Worm (Caenorhabditis elegans): ENCODE data around the gene ethe-1.

ethe-1 gene

ce11 chrIV:9485040-9485439, 23.5 kb downstream of the ethe-1 start, which contains the start of gene gadr-2:
TSS of gene gadr-2 (minus strand) at chrIV:9485140.
- TF ChIP-seq nhr-237 (tag; optimal IDR thresholded peaks at IDR 0.05) (no peak), ceh-82 (tag; optimal IDR thresholded peaks at IDR 0.05) (no peak), ztf-1 (GFP tag; conservative IDR thresholded peaks at IDR 0.05) (no peak), lin-11 (tag; optimal IDR thresholded peaks at IDR 0.05) (no peak), unc-62 (GFP tag; optimal IDR thresholded peaks at IDR 0.05) (no peak), nhr-11 (tag; optimal IDR thresholded peaks at IDR 0.05) (no peak)

ce11 chrIV:9480936-9481335, 27.6 kb downstream of the ethe-1 start, which contains the start of gene cng-3:
TSS of gene cng-3 (minus strand) at chrIV:9481037.
- no peak for TF ChIP-seq sma-3 (GFP tag; optimal IDR thresholded peaks at IDR 0.05)
- no peak for TF ChIP-seq C34F6.9 (tag; optimal IDR thresholded peaks at IDR 0.05)
- TF ChIP-seq lin-11 (tag; optimal IDR thresholded peaks at IDR 0.05): no peak
- TF ChIP-seq nhr-11 (tag; optimal IDR thresholded peaks at IDR 0.05): no peak
- TF ChIP-seq dmd-4 (tag; optimal IDR thresholded peaks at IDR 0.05): no peak
- no peak for TF ChIP-seq ztf-11 (tag; optimal IDR thresholded peaks at IDR 0.05)
- no peak for TF ChIP-seq ztf-1 (GFP tag; conservative IDR thresholded peaks at IDR 0.05)
- TF ChIP-seq R02D3.7 (tag; optimal IDR thresholded peaks at IDR 0.05): no peak
- no peak for TF ChIP-seq nhr-12 (tag; optimal IDR thresholded peaks at IDR 0.05)
- TF ChIP-seq peb-1 (tag; optimal IDR thresholded peaks at IDR 0.05): no peak
- TF ChIP-seq ceh-16 (tag; optimal IDR thresholded peaks at IDR 0.05): no peak
- TF ChIP-seq elt-3 (tag; optimal IDR thresholded peaks at IDR 0.05): no peak
- no peak for TF ChIP-seq lin-39 (tag; optimal IDR thresholded peaks at IDR 0.05)
- TF ChIP-seq fos-1 (tag; optimal IDR thresholded peaks at IDR 0.05): no peak

- peak; percentile 13 for TF ChIP-seq mab-5 (tag; optimal IDR thresholded peaks at IDR 0.05)
- peak; percentile 3 for TF ChIP-seq crh-2 (tag; optimal IDR thresholded peaks at IDR 0.05)
- peak; percentile 65 for TF ChIP-seq nhr-21 (tag; optimal IDR thresholded peaks at IDR 0.05)
- peak; percentile 86 for TF ChIP-seq sma-9 (GFP tag; optimal IDR thresholded peaks at IDR 0.05)
- TF ChIP-seq sma-9 (tag; optimal IDR thresholded peaks at IDR 0.05): no peak
- TF ChIP-seq nhr-129 (tag; optimal IDR thresholded peaks at IDR 0.05): peak; percentile 51
- no peak for TF ChIP-seq ztf-4 (tag; optimal IDR thresholded peaks at IDR 0.05)
- TF ChIP-seq lsy-2 (tag; optimal IDR thresholded peaks at IDR 0.05): no peak
- TF ChIP-seq elt-1 (tag; optimal IDR thresholded peaks at IDR 0.05): no peak
- no peak for TF ChIP-seq mbf-1 (tag; optimal IDR thresholded peaks at IDR 0.05)
- TF ChIP-seq unc-55 (GFP tag; optimal IDR thresholded peaks at IDR 0.05): no peak
- peak; percentile 37 for TF ChIP-seq C34F6.9 (tag; optimal IDR thresholded peaks at IDR 0.05)
- TF ChIP-seq nhr-11 (tag; optimal IDR thresholded peaks at IDR 0.05): peak; percentile 15
- TF ChIP-seq F13H6.1 (tag; optimal IDR thresholded peaks at IDR 0.05): no peak
- peak; percentile 41 for TF ChIP-seq nhr-25 (tag; optimal IDR thresholded peaks at IDR 0.05)
- TF ChIP-seq nhr-77 (tag; optimal IDR thresholded peaks at IDR 0.05): no peak
- TF ChIP-seq nhr-12 (tag; optimal IDR thresholded peaks at IDR 0.05): no peak
- peak; percentile 44 for TF ChIP-seq sma-3 (GFP tag; optimal IDR thresholded peaks at IDR 0.05)
- no peak for TF ChIP-seq ztf-1 (GFP tag; conservative IDR thresholded peaks at IDR 0.05)
- peak; percentile 58 for TF ChIP-seq fos-1 (tag; optimal IDR thresholded peaks at IDR 0.05)
- TF ChIP-seq Y55F3AM.14 (GFP tag; optimal IDR thresholded peaks at IDR 0.05): peak; percentile 78
- no peak for TF ChIP-seq egl-27 (tag; optimal IDR thresholded peaks at IDR 0.05)
- TF ChIP-seq ceh-16 (tag; optimal IDR thresholded peaks at IDR 0.05): peak; percentile 22
- TF ChIP-seq ama-1 (optimal IDR thresholded peaks at IDR 0.05): no peak
- peak; percentile 44 for TF ChIP-seq blmp-1 (tag; optimal IDR thresholded peaks at IDR 0.05; ENCODE audit: insufficient read depth)
Measured at ce11 chrIV:9477135-9477928, 31.2 kb downstream of the ethe-1 start, which contains the start of gene wrt-3. TSS of gene wrt-3 (minus strand) at chrIV:9477456.

- TF ChIP-seq ZK546.5 (tag; optimal IDR thresholded peaks at IDR 0.05) (no peak), sem-4 (tag; optimal IDR thresholded peaks at IDR 0.05) (no peak), unc-55 (GFP tag; optimal IDR thresholded peaks at IDR 0.05) (no peak), sma-9 (GFP tag; optimal IDR thresholded peaks at IDR 0.05) (peak; percentile 7), sma-9 (tag; optimal IDR thresholded peaks at IDR 0.05) (no peak), ztf-4 (tag; optimal IDR thresholded peaks at IDR 0.05) (no peak)
Measured at ce11 chrIV:9469293-9469692, 39.3 kb downstream of the ethe-1 start.

All from whole organism, L2 larva.